Fruit fly (Drosophila melanogaster) whole organism, embryonic: ENCODE measurements around the gene CG14839.
A peak's percentile ranks its signal among the peaks of the same experiment; 100 is the strongest.

Experiments
- Asciz ChIP-seq: fragments of 200-800 bp; sonication (Bioruptor generic); optimal IDR thresholded peaks from 2 replicates; lab custom pipeline; 2017; ENCODE audit warnings: missing biosample characterization, mild to moderate bottlenecking, missing genetic modification characterization, missing genetic modification reagents
- Atf-2 ChIP-seq: fragments of 200-800 bp; sonication (Bioruptor generic); optimal IDR thresholded peaks from 2 replicates; lab custom pipeline; 2016; ENCODE audit warnings: missing biosample characterization, missing genetic modification characterization
- Bgb ChIP-seq: fragments of 200-800 bp; sonication (Bioruptor generic); IDR thresholded peaks from 2 replicates; pipeline ENCODE4 v1.3.6; 2022; ENCODE audit warnings: missing biosample characterization, missing genetic modification characterization; ENCODE audit not compliant: partially characterized antibody
- C15 ChIP-seq: fragments of 200-800 bp; sonication (Bioruptor generic); IDR thresholded peaks from 3 replicates; pipeline ENCODE4 v1.3.6; 2022; ENCODE audit warnings: missing biosample characterization, missing genetic modification characterization
- CG10147 ChIP-seq: fragments of 200-800 bp; sonication (Bioruptor generic); optimal IDR thresholded peaks from 2 replicates; lab custom pipeline; 2019; ENCODE audit warnings: missing biosample characterization, mild to moderate bottlenecking, missing genetic modification characterization, moderate library complexity
- CG10431 ChIP-seq: fragments of 200-800 bp; sonication (Bioruptor generic); optimal IDR thresholded peaks from 3 replicates; lab custom pipeline; 2018; ENCODE audit warnings: missing biosample characterization, mild to moderate bottlenecking, missing genetic modification characterization
- CG11560 ChIP-seq: fragments of 200-800 bp; sonication (Bioruptor generic); IDR thresholded peaks from 3 replicates; pipeline ENCODE4 v1.3.6; 2022; ENCODE audit warnings: missing biosample characterization, missing genetic modification characterization
- CG1233 ChIP-seq: fragments of 200-800 bp; sonication (Bioruptor generic); optimal IDR thresholded peaks from 4 replicates; lab custom pipeline; 2018; ENCODE audit warnings: missing biosample characterization, mild to moderate bottlenecking, missing genetic modification characterization
- CG13287 ChIP-seq: fragments of 200-800 bp; sonication (Bioruptor generic); IDR thresholded peaks from 2 replicates; pipeline ENCODE4 v1.3.6; 2022; ENCODE audit warnings: missing biosample characterization, missing genetic modification characterization; ENCODE audit not compliant: partially characterized antibody
- CG13296 ChIP-seq: fragments of 200-800 bp; sonication (Bioruptor generic); optimal IDR thresholded peaks from 3 replicates; lab custom pipeline; 2018; ENCODE audit warnings: missing biosample characterization, mild to moderate bottlenecking, missing genetic modification characterization
- CG15696 ChIP-seq: fragments of 200-800 bp; sonication (Bioruptor generic); optimal IDR thresholded peaks from 2 replicates; lab custom pipeline; 2019; ENCODE audit warnings: missing biosample characterization, mild to moderate bottlenecking, missing genetic modification characterization, moderate library complexity
- CG18011 ChIP-seq: fragments of 200-800 bp; sonication (Bioruptor generic); optimal IDR thresholded peaks from 2 replicates; lab custom pipeline; 2017; ENCODE audit warnings: missing biosample characterization, missing genetic modification characterization, mild to moderate bottlenecking, moderate library complexity, missing genotype
- CG2120 ChIP-seq: fragments of 200-800 bp; sonication (Bioruptor generic); optimal IDR thresholded peaks from 3 replicates; lab custom pipeline; 2016; ENCODE audit warnings: missing biosample characterization, missing genetic modification characterization
- CG31388 ChIP-seq: fragments of 200-800 bp; sonication (Bioruptor generic); optimal IDR thresholded peaks from 2 replicates; lab custom pipeline; 2016; ENCODE audit warnings: missing biosample characterization, missing genetic modification characterization
- CG31441 ChIP-seq: fragments of 200-800 bp; sonication (Bioruptor generic); IDR thresholded peaks from 2 replicates; pipeline ENCODE4 v1.3.6; 2022; ENCODE audit warnings: missing biosample characterization, missing genetic modification characterization
- CG34224 ChIP-seq: fragments of 200-800 bp; sonication (Bioruptor generic); IDR thresholded peaks from 3 replicates; pipeline ENCODE4 v1.3.6; 2022; ENCODE audit warnings: missing biosample characterization, missing genetic modification characterization; ENCODE audit not compliant: partially characterized antibody
- CG3726 ChIP-seq: fragments of 200-800 bp; sonication (Bioruptor generic); IDR thresholded peaks from 3 replicates; pipeline ENCODE4, ENCODE4 v1.3.6; 2022; ENCODE audit warnings: missing biosample characterization, missing genetic modification characterization
- CG7357 ChIP-seq: fragments of 200-800 bp; sonication (Bioruptor generic); IDR thresholded peaks from 3 replicates; pipeline ENCODE4 v1.3.6; 2022; ENCODE audit warnings: missing biosample characterization, missing genetic modification characterization
- CG7963 ChIP-seq: fragments of 200-800 bp; sonication (Bioruptor generic); IDR thresholded peaks from 3 replicates; pipeline ENCODE4 v1.3.6; 2022; ENCODE audit warnings: missing biosample characterization, missing genetic modification characterization; ENCODE audit not compliant: partially characterized antibody
- CG8388 ChIP-seq: fragments of 200-800 bp; sonication (Bioruptor generic); optimal IDR thresholded peaks from 2 replicates; lab custom pipeline; 2019; ENCODE audit warnings: missing biosample characterization, mild to moderate bottlenecking, missing genetic modification characterization, moderate library complexity
- Camta ChIP-seq: fragments of 200-800 bp; sonication (Bioruptor generic); optimal IDR thresholded peaks from 2 replicates; lab custom pipeline; 2016; ENCODE audit warnings: missing biosample characterization, missing genetic modification characterization
- D19B ChIP-seq: fragments of 200-800 bp; sonication (Bioruptor generic); optimal IDR thresholded peaks from 2 replicates; lab custom pipeline; 2017; ENCODE audit warnings: missing biosample characterization, mild to moderate bottlenecking, missing genetic modification characterization
- Hr51 ChIP-seq, 2 experiments: fragments of 200-800 bp; sonication (Bioruptor generic); optimal IDR thresholded peaks; 2 replicates in 1 of 2; 3 replicates in 1 of 2; lab custom pipeline; 2016 to 2018; ENCODE audit warnings: missing biosample characterization in 2 of 2, missing genetic modification characterization in 2 of 2, mild to moderate bottlenecking in 1 of 2, moderate library complexity in 1 of 2
- Lhr ChIP-seq: fragments of 200-800 bp; sonication (Bioruptor generic); optimal IDR thresholded peaks from 3 replicates; lab custom pipeline; 2017; ENCODE audit warnings: mild to moderate bottlenecking, missing biosample characterization, missing genetic modification reagents, missing genetic modification characterization
- Mrtf ChIP-seq: fragments of 200-800 bp; sonication (Bioruptor generic); IDR thresholded peaks from 3 replicates; pipeline ENCODE4 v1.3.6; 2022; ENCODE audit warnings: missing biosample characterization, missing genetic modification characterization
- Oli ChIP-seq: fragments of 200-800 bp; sonication (Bioruptor generic); optimal IDR thresholded peaks from 2 replicates; lab custom pipeline; 2018; ENCODE audit warnings: missing biosample characterization, mild to moderate bottlenecking, missing genetic modification characterization, moderate library complexity
- Sry-β ChIP-seq: fragments of 200-800 bp; sonication (Bioruptor generic); optimal IDR thresholded peaks from 2 replicates; lab custom pipeline; 2018; ENCODE audit warnings: missing biosample characterization, mild to moderate bottlenecking, missing genetic modification characterization, moderate library complexity
- Xbp1 ChIP-seq: fragments of 200-800 bp; sonication (Bioruptor generic); optimal IDR thresholded peaks from 3 replicates; lab custom pipeline; 2016; ENCODE audit warnings: missing biosample characterization, mild to moderate bottlenecking, missing genetic modification characterization
- YL-1 ChIP-seq: fragments of 200-800 bp; sonication (Bioruptor generic); optimal IDR thresholded peaks from 3 replicates; lab custom pipeline; 2017; ENCODE audit warnings: missing biosample characterization, mild to moderate bottlenecking, missing genetic modification characterization
- ap ChIP-seq: fragments of 200-800 bp; sonication (Bioruptor generic); IDR thresholded peaks from 2 replicates; pipeline ENCODE4 v1.3.6; 2022; ENCODE audit warnings: missing biosample characterization, missing genetic modification characterization
- corto ChIP-seq: fragments of 200-800 bp; sonication (Bioruptor generic); optimal IDR thresholded peaks from 2 replicates; lab custom pipeline; 2016; ENCODE audit warnings: missing biosample characterization, mild to moderate bottlenecking, missing genetic modification characterization, moderate library complexity
- crc ChIP-seq: fragments of 200-800 bp; sonication (Bioruptor generic); optimal IDR thresholded peaks from 2 replicates; lab custom pipeline; 2016; ENCODE audit warnings: missing biosample characterization, missing genetic modification characterization
- cwo ChIP-seq: fragments of 200-800 bp; sonication (Bioruptor generic); optimal IDR thresholded peaks from 3 replicates; lab custom pipeline; 2017; ENCODE audit warnings: missing biosample characterization, missing genetic modification characterization, mild to moderate bottlenecking, moderate library complexity, missing genetic modification reagents
- dm ChIP-seq: fragments of 200-800 bp; sonication (Bioruptor generic); optimal IDR thresholded peaks from 3 replicates; lab custom pipeline; 2016; ENCODE audit warnings: missing biosample characterization, missing genetic modification characterization
- esg ChIP-seq: fragments of 200-800 bp; sonication (Bioruptor generic); conservative IDR thresholded peaks from 2 replicates; pipeline ENCODE4 v1.3.6; 2022; ENCODE audit warnings: missing biosample characterization, missing genetic modification characterization
- ewg ChIP-seq: fragments of 200-800 bp; sonication (Bioruptor generic); optimal IDR thresholded peaks from 3 replicates; lab custom pipeline; 2017; ENCODE audit warnings: mild to moderate bottlenecking, missing biosample characterization, missing genetic modification reagents, missing genetic modification characterization
- nerfin-1 ChIP-seq: fragments of 200-800 bp; sonication (Bioruptor generic); optimal IDR thresholded peaks from 3 replicates; lab custom pipeline; 2019; ENCODE audit warnings: missing biosample characterization, mild to moderate bottlenecking, missing genetic modification characterization, moderate library complexity
- nerfin-2 ChIP-seq: fragments of 200-800 bp; sonication (Bioruptor generic); IDR thresholded peaks from 2 replicates; pipeline ENCODE4 v1.3.6; 2022; ENCODE audit warnings: missing biosample characterization, missing genetic modification characterization; ENCODE audit not compliant: partially characterized antibody
- slou ChIP-seq: fragments of 200-800 bp; sonication (Bioruptor generic); optimal IDR thresholded peaks from 3 replicates; lab custom pipeline; 2016; ENCODE audit warnings: missing biosample characterization, missing genetic modification characterization
- toy ChIP-seq: fragments of 200-800 bp; sonication (Bioruptor generic); IDR thresholded peaks from 2 replicates; pipeline ENCODE4 v1.3.6; 2022; ENCODE audit warnings: missing biosample characterization, missing genetic modification characterization
- unc-4 ChIP-seq: fragments of 200-800 bp; sonication (Bioruptor generic); IDR thresholded peaks from 2 replicates; pipeline ENCODE4 v1.3.6; 2022; ENCODE audit warnings: missing biosample characterization, missing genetic modification characterization; ENCODE audit not compliant: partially characterized antibody
- wek ChIP-seq: fragments of 200-800 bp; sonication (Bioruptor generic); optimal IDR thresholded peaks from 3 replicates; lab custom pipeline; 2018; ENCODE audit warnings: missing biosample characterization, mild to moderate bottlenecking, missing genetic modification characterization, moderate library complexity
- yki ChIP-seq: fragments of >200 bp; optimal IDR thresholded peaks from 3 replicates; lab custom pipeline; 2018
- zfh2 ChIP-seq: fragments of 200-800 bp; sonication (Bioruptor generic); optimal IDR thresholded peaks from 2 replicates; lab custom pipeline; 2016; ENCODE audit warnings: missing biosample characterization, missing genetic modification characterization

The CG14839 gene

DNA sequence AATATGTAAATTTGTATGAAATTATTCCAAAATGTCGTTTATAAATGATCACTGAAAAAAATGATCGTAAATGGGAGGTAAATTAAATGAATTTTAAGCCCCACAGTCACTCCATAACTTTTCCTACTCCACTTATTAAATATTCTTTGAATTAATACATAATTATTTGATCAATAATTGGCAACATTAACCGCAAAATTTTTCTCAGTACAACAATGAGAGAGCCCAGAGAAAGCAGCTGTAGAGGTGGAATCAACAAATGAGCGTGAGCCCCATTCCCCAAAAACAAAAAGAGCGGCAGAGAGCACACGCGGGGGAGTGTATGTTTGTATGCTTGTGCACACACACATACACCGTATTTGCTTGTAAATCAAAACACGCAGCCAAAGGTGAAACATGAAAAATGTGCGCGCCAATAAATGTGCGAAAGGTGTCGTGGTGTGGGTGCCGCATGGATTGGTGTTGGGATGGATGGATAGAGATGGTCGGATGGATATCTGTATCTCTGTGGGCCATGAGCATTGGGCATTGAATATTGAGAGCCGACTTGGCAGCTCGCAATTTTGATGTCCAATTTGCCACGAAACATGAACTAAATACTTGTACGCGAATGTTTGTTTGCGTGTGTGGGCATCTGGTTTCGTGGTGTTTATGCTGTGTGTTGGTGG, 21.7 kb downstream of the CG14839 start (continued):
- TF ChIP-seq CG34224 (GFP tag; lab: Robert Waterston, UW) (no peak), CG31388 (GFP tag; lab: Kevin White, UChicago) (peak; percentile 96), nerfin-2 (no peak), unc-4 (no peak), CG7963 (GFP tag; lab: Robert Waterston, UW) (no peak), esg (GFP tag; lab: Robert Waterston, UW) (no peak), Mrtf (GFP tag; lab: Robert Waterston, UW) (no peak), cwo (GFP tag; lab: Kevin White, UChicago) (peak; percentile 98), CG15696 (tag; lab: Kevin White, UChicago) (peak; percentile 87), CG13287 (GFP tag; lab: Robert Waterston, UW) (no peak), CG13296 (peak; percentile 97), Lhr (GFP tag; lab: Kevin White, UChicago) (peak; percentile 94), CG2120 (GFP tag; lab: Kevin White, UChicago) (peak; percentile 99), CG7357 (GFP tag; lab: Robert Waterston, UW) (peak; percentile 96), CG31441 (no peak), crc (GFP tag; lab: Kevin White, UChicago) (peak; percentile 88), toy (GFP tag; lab: Robert Waterston, UW) (no peak), Bgb (GFP tag; lab: Robert Waterston, UW) (no peak), corto (GFP tag; lab: Kevin White, UChicago) (peak; percentile 93), Atf-2 (peak; percentile 89), CG18011 (GFP tag; lab: Kevin White, UChicago) (peak; percentile 90), CG10431 (GFP tag; lab: Kevin White, UChicago) (peak; percentile 84), dm (GFP tag; lab: Kevin White, UChicago) (peak; percentile 88), ewg (GFP tag; lab: Kevin White, UChicago) (peak; percentile 96), zfh2 (GFP tag; lab: Kevin White, UChicago) (peak; percentile 91), nerfin-1 (peak; percentile 96), Camta (peak; percentile 95), CG1233 (peak; percentile 98), Oli (tag; lab: Kevin White, UChicago) (peak; percentile 99), Hr51 (GFP tag; optimal IDR thresholded peaks at IDR 0.05; lab: Kevin White, UChicago) (peak; percentile 95 to 99), Asciz (GFP tag; lab: Kevin White, UChicago) (peak; percentile 99), D19B (GFP tag; lab: Kevin White, UChicago) (peak; percentile 95), C15 (GFP tag; lab: Robert Waterston, UW) (no peak), YL-1 (GFP tag; lab: Kevin White, UChicago) (peak; percentile 93), Sry-β (peak; percentile 67), CG3726 (GFP tag; lab: Robert Waterston, UW) (no peak), yki (peak; percentile 64), wek (GFP tag; lab: Kevin White, UChicago) (peak; percentile 86), CG10147 (GFP tag; lab: Kevin White, UChicago) (peak; percentile 99), ap (GFP tag; lab: Robert Waterston, UW) (no peak), Xbp1 (GFP tag; lab: Kevin White, UChicago) (peak; percentile 99), CG8388 (GFP tag; lab: Kevin White, UChicago) (peak; percentile 98), slou (GFP tag; lab: Kevin White, UChicago) (peak; percentile 95), CG11560 (tag; lab: Robert Waterston, UW) (no peak)
